Fruit fly (Drosophila melanogaster): ENCODE measurements around the gene CG15916.

DNA sequence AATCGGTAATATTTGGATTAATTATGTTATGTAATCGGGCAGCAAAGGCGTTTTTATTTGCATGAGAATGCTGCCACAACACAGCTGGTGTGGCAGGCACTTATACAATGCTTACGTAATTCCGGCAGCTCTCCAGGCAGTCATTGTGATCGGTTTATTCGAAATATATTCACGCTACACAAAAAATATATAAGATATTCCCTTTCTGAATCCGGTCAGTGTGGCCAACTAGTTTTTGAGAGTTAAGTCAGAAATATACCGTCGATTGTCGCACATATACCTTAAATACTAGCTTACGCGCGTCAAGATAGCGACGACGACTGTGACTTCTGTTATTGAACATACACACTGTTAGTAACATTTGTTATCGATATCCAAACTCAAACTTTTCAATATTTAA lies 41.4 kb upstream of the CG15916 start, which contains the start of gene sun:
- TF ChIP-seq CG8478 (optimal IDR thresholded peaks at IDR 0.05) (no peak), CTCF (optimal IDR thresholded peaks at IDR 0.05) (no peak)
